Fruit fly (Drosophila melanogaster) whole organism, embryonic: ENCODE measurements around the gene Dok.

Source experiments
- Abd-B ChIP-seq: fragments of 200-800 bp; sonication (Bioruptor generic); optimal IDR thresholded peaks from 2 replicates; lab custom pipeline; 2018; ENCODE audit warnings: missing biosample characterization, mild to moderate bottlenecking, missing genetic modification characterization, moderate library complexity
- Atf3 ChIP-seq: fragments of 200-800 bp; sonication (Bioruptor generic); optimal IDR thresholded peaks from 3 replicates; lab custom pipeline; 2016; ENCODE audit warnings: missing biosample characterization, missing genetic modification characterization
- B-H1 ChIP-seq: fragments of 200-800 bp; sonication (Bioruptor generic); IDR thresholded peaks from 3 replicates; pipeline ENCODE4 v1.3.6; 2022; ENCODE audit warnings: missing biosample characterization, missing genetic modification characterization
- CG10543 ChIP-seq: fragments of 200-800 bp; sonication (Bioruptor generic); optimal IDR thresholded peaks from 3 replicates; lab custom pipeline; 2017; ENCODE audit warnings: missing biosample characterization, mild to moderate bottlenecking, missing genetic modification characterization, moderate library complexity
- CG10565 ChIP-seq: fragments of 200-800 bp; sonication (Bioruptor generic); optimal IDR thresholded peaks from 3 replicates; lab custom pipeline; 2016; ENCODE audit warnings: missing biosample characterization, mild to moderate bottlenecking, missing genetic modification characterization
- CG11093 ChIP-seq: fragments of 200-800 bp; sonication (Bioruptor generic); IDR thresholded peaks from 3 replicates; pipeline ENCODE4 v1.3.6; 2022; ENCODE audit warnings: missing biosample characterization, missing genetic modification characterization
- CG11398 ChIP-seq: fragments of 200-800 bp; sonication (Bioruptor generic); optimal IDR thresholded peaks from 2 replicates; lab custom pipeline; 2016; ENCODE audit warnings: missing biosample characterization, missing genetic modification characterization
- CG11723 ChIP-seq: fragments of 200-800 bp; sonication (Bioruptor generic); optimal IDR thresholded peaks from 2 replicates; lab custom pipeline; 2017; ENCODE audit warnings: missing biosample characterization, mild to moderate bottlenecking, missing genetic modification characterization
- CG13123 ChIP-seq: fragments of 200-800 bp; sonication (Bioruptor generic); optimal IDR thresholded peaks from 2 replicates; lab custom pipeline; 2016; ENCODE audit warnings: missing biosample characterization, missing genetic modification characterization
- CG14667 ChIP-seq: fragments of 200-800 bp; sonication (Bioruptor generic); IDR thresholded peaks from 2 replicates; pipeline ENCODE4 v1.3.6; 2022; ENCODE audit warnings: missing biosample characterization, missing genetic modification characterization
- CG15696 ChIP-seq: fragments of 200-800 bp; sonication (Bioruptor generic); optimal IDR thresholded peaks from 2 replicates; lab custom pipeline; 2019; ENCODE audit warnings: missing biosample characterization, mild to moderate bottlenecking, missing genetic modification characterization, moderate library complexity
- CG1792 ChIP-seq: fragments of 200-800 bp; sonication (Bioruptor generic); optimal IDR thresholded peaks from 2 replicates; lab custom pipeline; 2016; ENCODE audit warnings: missing biosample characterization, missing genetic modification characterization
- CG2116 ChIP-seq: fragments of 200-800 bp; sonication (Bioruptor generic); optimal IDR thresholded peaks from 3 replicates; lab custom pipeline; 2018; ENCODE audit warnings: missing biosample characterization, mild to moderate bottlenecking, missing genetic modification characterization
- CG2678 ChIP-seq: fragments of 200-800 bp; sonication (Bioruptor generic); optimal IDR thresholded peaks from 3 replicates; lab custom pipeline; 2019; ENCODE audit warnings: missing biosample characterization, mild to moderate bottlenecking, missing genetic modification characterization, moderate library complexity
- CG30431 ChIP-seq: fragments of 200-800 bp; sonication (Bioruptor generic); optimal IDR thresholded peaks from 2 replicates; lab custom pipeline; 2017; ENCODE audit warnings: missing biosample characterization, missing genetic modification characterization
- CG32772 ChIP-seq: fragments of 200-800 bp; sonication (Bioruptor generic); IDR thresholded peaks from 2 replicates; pipeline ENCODE4 v1.3.6; 2022; ENCODE audit warnings: missing biosample characterization, missing genetic modification characterization
- CG34224 ChIP-seq: fragments of 200-800 bp; sonication (Bioruptor generic); IDR thresholded peaks from 3 replicates; pipeline ENCODE4 v1.3.6; 2022; ENCODE audit warnings: missing biosample characterization, missing genetic modification characterization; ENCODE audit not compliant: partially characterized antibody
- CG42726 ChIP-seq: fragments of 200-800 bp; sonication (Bioruptor generic); IDR thresholded peaks from 2 replicates; pipeline ENCODE4 v1.3.6; 2022; ENCODE audit warnings: missing biosample characterization, missing genetic modification characterization; ENCODE audit not compliant: partially characterized antibody
- CG4328 ChIP-seq: fragments of 200-800 bp; sonication (Bioruptor generic); optimal IDR thresholded peaks from 3 replicates; lab custom pipeline; 2017; ENCODE audit warnings: missing biosample characterization, missing genetic modification reagents, missing genetic modification characterization
- CG4730 ChIP-seq: fragments of 200-800 bp; sonication (Bioruptor generic); IDR thresholded peaks from 2 replicates; pipeline ENCODE4 v1.3.6; 2022; ENCODE audit warnings: missing biosample characterization, missing genetic modification characterization
- CG7928 ChIP-seq: fragments of 200-800 bp; sonication (Bioruptor generic); optimal IDR thresholded peaks from 2 replicates; lab custom pipeline; 2017; ENCODE audit warnings: missing biosample characterization, mild to moderate bottlenecking, missing genetic modification characterization
- CG8089 ChIP-seq: fragments of 200-800 bp; sonication (Bioruptor generic); optimal IDR thresholded peaks from 3 replicates; lab custom pipeline; 2016; ENCODE audit warnings: missing biosample characterization, missing genetic modification characterization
- CG8944 ChIP-seq: fragments of 200-800 bp; sonication (Bioruptor generic); optimal IDR thresholded peaks from 3 replicates; lab custom pipeline; 2016; ENCODE audit warnings: missing biosample characterization, missing genetic modification characterization
- Dref ChIP-seq: fragments of 200-800 bp; sonication (Bioruptor generic); IDR thresholded peaks from 2 replicates; pipeline ENCODE4 v1.3.6; 2022; ENCODE audit warnings: missing biosample characterization, missing genetic modification characterization
- ERR ChIP-seq: fragments of 200-800 bp; sonication (Bioruptor generic); optimal IDR thresholded peaks from 2 replicates; lab custom pipeline; 2016; ENCODE audit warnings: missing biosample characterization, missing genetic modification characterization
- Fer2 ChIP-seq: fragments of 200-800 bp; sonication (Bioruptor generic); optimal IDR thresholded peaks from 2 replicates; lab custom pipeline; 2018; ENCODE audit warnings: missing biosample characterization, mild to moderate bottlenecking, missing genetic modification characterization, moderate library complexity
- H15 ChIP-seq: fragments of 200-800 bp; sonication (Bioruptor generic); IDR thresholded peaks from 3 replicates; pipeline ENCODE4 v1.3.6; 2022; ENCODE audit warnings: missing biosample characterization, missing genetic modification characterization
- HHEX ChIP-seq: fragments of 200-800 bp; sonication (Bioruptor generic); optimal IDR thresholded peaks from 3 replicates; lab custom pipeline; 2017; ENCODE audit warnings: missing biosample characterization, mild to moderate bottlenecking, missing genetic modification characterization, missing genetic modification reagents
- HLH4C ChIP-seq: fragments of 200-800 bp; sonication (Bioruptor generic); IDR thresholded peaks from 3 replicates; pipeline ENCODE4 v1.3.6; 2022; ENCODE audit warnings: missing biosample characterization, missing genetic modification characterization; ENCODE audit not compliant: partially characterized antibody
- HmgZ ChIP-seq: fragments of 200-800 bp; sonication (Bioruptor generic); optimal IDR thresholded peaks from 2 replicates; lab custom pipeline; 2018; ENCODE audit warnings: missing biosample characterization, mild to moderate bottlenecking, missing genetic modification characterization
- MTF-1 ChIP-seq: fragments of 200-800 bp; sonication (Bioruptor generic); optimal IDR thresholded peaks from 2 replicates; lab custom pipeline; 2018; ENCODE audit warnings: missing biosample characterization, mild to moderate bottlenecking, missing genetic modification characterization, borderline replicate concordance
- Opbp ChIP-seq: fragments of 200-800 bp; sonication (Bioruptor generic); IDR thresholded peaks from 3 replicates; pipeline ENCODE4 v1.3.6; 2022; ENCODE audit warnings: missing biosample characterization, missing genetic modification characterization; ENCODE audit not compliant: partially characterized antibody
- ab ChIP-seq: fragments of 200-800 bp; sonication (Bioruptor generic); optimal IDR thresholded peaks from 2 replicates; lab custom pipeline; 2016; ENCODE audit warnings: missing biosample characterization, missing genetic modification characterization
- al ChIP-seq: fragments of 200-800 bp; sonication (Bioruptor generic); IDR thresholded peaks from 2 replicates; pipeline ENCODE4 v1.3.6; 2022; ENCODE audit warnings: missing biosample characterization, missing genetic modification characterization
- bowl ChIP-seq: fragments of 200-800 bp; sonication (Bioruptor generic); IDR thresholded peaks from 2 replicates; pipeline ENCODE4 v1.3.6; 2022; ENCODE audit warnings: missing biosample characterization, missing genetic modification characterization
- crol ChIP-seq: fragments of 200-800 bp; sonication (Bioruptor generic); IDR thresholded peaks from 2 replicates; pipeline ENCODE4 v1.3.6; 2022; ENCODE audit warnings: missing biosample characterization, missing genetic modification characterization
- eve ChIP-seq, 2 experiments: fragments of >200 bp; optimal IDR thresholded peaks; 2 replicates each; lab custom pipeline; 2017; ENCODE audit warnings: missing biosample characterization in 2 of 2, missing genetic modification characterization in 2 of 2
- ewg ChIP-seq: fragments of 200-800 bp; sonication (Bioruptor generic); optimal IDR thresholded peaks from 3 replicates; lab custom pipeline; 2017; ENCODE audit warnings: mild to moderate bottlenecking, missing biosample characterization, missing genetic modification reagents, missing genetic modification characterization
- gsb-n ChIP-seq: fragments of 200-800 bp; sonication (Bioruptor generic); optimal IDR thresholded peaks from 3 replicates; lab custom pipeline; 2018; ENCODE audit warnings: missing biosample characterization, mild to moderate bottlenecking, missing genetic modification characterization
- gt ChIP-seq: fragments of 200-800 bp; sonication (Bioruptor generic); IDR thresholded peaks from 2 replicates; pipeline ENCODE4 v1.3.6; 2022; ENCODE audit warnings: missing biosample characterization, missing genetic modification characterization
- lbe ChIP-seq: fragments of 200-800 bp; sonication (Bioruptor generic); optimal IDR thresholded peaks from 2 replicates; lab custom pipeline; 2016; ENCODE audit warnings: missing biosample characterization, mild to moderate bottlenecking, missing genetic modification characterization
- lola ChIP-seq, 3 experiments: fragments of >200 bp in 2 of 3; fragments of 200-800 bp in 1 of 3; sonication (Bioruptor generic) in 1 of 3; optimal IDR thresholded peaks; 2 replicates each; lab custom pipeline; 2017 to 2019; ENCODE audit warnings: missing biosample characterization in 3 of 3, missing genetic modification characterization in 3 of 3, mild to moderate bottlenecking in 1 of 3, moderate library complexity in 1 of 3
- odd ChIP-seq: fragments of 200-800 bp; sonication (Bioruptor generic); optimal IDR thresholded peaks from 2 replicates; lab custom pipeline; 2017; ENCODE audit warnings: missing biosample characterization, mild to moderate bottlenecking, missing genetic modification characterization
- pfk ChIP-seq: fragments of 200-800 bp; sonication (Bioruptor generic); optimal IDR thresholded peaks from 2 replicates; lab custom pipeline; 2018; ENCODE audit warnings: missing biosample characterization, mild to moderate bottlenecking, missing genetic modification characterization, moderate library complexity
- sima ChIP-seq: fragments of 200-800 bp; sonication (Bioruptor generic); optimal IDR thresholded peaks from 2 replicates; lab custom pipeline; 2016; ENCODE audit warnings: missing biosample characterization, missing genetic modification characterization
- tap ChIP-seq: fragments of 200-800 bp; optimal IDR thresholded peaks from 3 replicates; lab custom pipeline; 2019; ENCODE audit warnings: missing biosample characterization, mild to moderate bottlenecking, missing genetic modification characterization, moderate library complexity
- toy ChIP-seq: fragments of 200-800 bp; sonication (Bioruptor generic); IDR thresholded peaks from 2 replicates; pipeline ENCODE4 v1.3.6; 2022; ENCODE audit warnings: missing biosample characterization, missing genetic modification characterization
- tx ChIP-seq: fragments of 200-800 bp; sonication (Bioruptor generic); optimal IDR thresholded peaks from 2 replicates; lab custom pipeline; 2016; ENCODE audit warnings: missing biosample characterization, missing genetic modification characterization
- vfl ChIP-seq: fragments of 200-800 bp; sonication (Bioruptor generic); optimal IDR thresholded peaks from 2 replicates; lab custom pipeline; 2016; ENCODE audit warnings: missing biosample characterization, missing genetic modification characterization

Dok gene

DNA sequence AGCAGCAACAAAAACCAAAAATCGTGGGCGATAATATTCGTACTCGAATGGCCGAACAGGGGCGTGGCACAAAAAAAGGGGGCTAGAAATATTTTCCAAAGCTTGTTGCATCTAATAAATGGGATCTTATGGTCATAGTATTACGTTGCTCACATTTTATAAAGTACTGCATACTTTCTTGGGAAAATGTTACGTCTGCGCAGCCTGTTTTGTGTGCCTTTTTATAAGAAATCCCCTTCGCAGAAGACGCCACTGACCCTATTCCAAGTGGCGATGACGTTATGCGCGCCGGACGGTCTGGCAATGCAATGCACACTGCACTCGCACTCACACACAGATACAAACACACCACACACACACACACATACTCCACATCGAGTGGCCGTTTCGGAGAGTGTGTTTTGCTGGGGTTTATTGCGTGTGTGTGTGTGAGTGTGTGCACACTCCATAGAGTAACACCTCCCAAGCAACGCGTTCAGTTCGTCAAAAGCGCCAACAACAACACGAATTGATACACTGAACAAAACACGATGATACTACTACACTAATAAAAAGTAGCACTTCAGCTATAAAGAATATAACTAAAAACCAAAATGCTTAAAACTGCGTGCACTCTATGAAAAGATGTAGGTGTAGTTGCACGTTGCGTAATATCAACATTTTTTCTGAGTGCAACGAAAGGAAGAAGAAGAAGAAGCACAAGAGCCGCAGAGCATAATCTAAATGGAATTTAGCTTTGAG lies 30.7 kb upstream of the Dok start (continued):
- TF ChIP-seq Opbp (GFP tag; lab: Robert Waterston, UW) (no peak), odd (GFP tag; lab: Kevin White, UChicago) (peak; percentile 59), CG14667 (GFP tag; lab: Robert Waterston, UW) (peak; percentile 75), CG13123 (GFP tag; lab: Kevin White, UChicago) (peak; percentile 63), crol (GFP tag; lab: Robert Waterston, UW) (peak; percentile 30), ab (GFP tag; lab: Kevin White, UChicago) (peak; percentile 38), vfl (GFP tag; lab: Kevin White, UChicago) (no peak), CG32772 (GFP tag; lab: Robert Waterston, UW) (peak; percentile 88), H15 (GFP tag; lab: Robert Waterston, UW) (peak; percentile 83), toy (GFP tag; lab: Robert Waterston, UW) (0 out of 2 replicates have a peak, but pooled peaks have one; percentile 16), CG8944 (GFP tag; lab: Kevin White, UChicago) (peak; percentile 81), sima (no peak), CG30431 (GFP tag; lab: Kevin White, UChicago) (peak; percentile 90), lola (GFP tag; optimal IDR thresholded peaks at IDR 0.05; lab: Kevin White, UChicago) (peak in 1 of 3 experiments; percentile 83), tap (tag; lab: Kevin White, UChicago) (peak; percentile 85), lbe (peak; percentile 69), CG10543 (peak; percentile 46), Dref (GFP tag; lab: Robert Waterston, UW) (no peak), CG15696 (peak; percentile 87), eve (GFP tag; optimal IDR thresholded peaks at IDR 0.05; lab: Kevin White, UChicago) (peak; percentile 42 to 91), Fer2 (tag; lab: Kevin White, UChicago) (peak; percentile 30), CG1792 (peak; percentile 80), CG10565 (peak; percentile 73), ewg (GFP tag; lab: Kevin White, UChicago) (peak; percentile 75), Atf3 (GFP tag; lab: Kevin White, UChicago) (peak; percentile 77), bowl (GFP tag; lab: Robert Waterston, UW) (peak; percentile 75), HLH4C (no peak), CG11723 (GFP tag; lab: Kevin White, UChicago) (peak; percentile 70), B-H1 (GFP tag; lab: Robert Waterston, UW) (peak; percentile 76), pfk (GFP tag; lab: Kevin White, UChicago) (no peak), CG4730 (GFP tag; lab: Robert Waterston, UW) (peak; percentile 78), al (0 out of 2 replicates have a peak, but pooled peaks have one; percentile 11), gsb-n (tag; lab: Kevin White, UChicago) (peak; percentile 83), CG11398 (peak; percentile 62), CG8089 (peak; percentile 85), gt (GFP tag; lab: Robert Waterston, UW) (peak; percentile 73), Abd-B (GFP tag; lab: Kevin White, UChicago) (peak; percentile 86), HmgZ (tag; lab: Kevin White, UChicago) (peak; percentile 45), CG2116 (GFP tag; lab: Kevin White, UChicago) (peak; percentile 31), ERR (GFP tag; lab: Kevin White, UChicago) (peak; percentile 43), tx (GFP tag; lab: Kevin White, UChicago) (peak; percentile 61), CG2678 (tag; lab: Kevin White, UChicago) (peak; percentile 81), CG34224 (GFP tag; lab: Robert Waterston, UW) (no peak), CG11093 (GFP tag; lab: Robert Waterston, UW) (peak; percentile 79), CG42726 (GFP tag; lab: Robert Waterston, UW) (no peak), CG4328 (GFP tag; lab: Kevin White, UChicago) (peak; percentile 52), CG7928 (no peak), MTF-1 (peak; percentile 79), HHEX (peak; percentile 64)
